Fruit fly (Drosophila melanogaster): ENCODE results near the gene CG14932.

- TF ChIP-seq psq (optimal IDR thresholded peaks at IDR 0.05) (no peak), pan (optimal IDR thresholded peaks at IDR 0.05) (no peak)
These were observed 44.6 kb downstream of the CG14932 start, which contains the start of gene CG45012 for dm6 chr2L:11834308-11834707.
